Fruit fly (Drosophila melanogaster) whole organism, embryonic: ENCODE data around the gene CG40198.
"Not testable (repeated sequence)": the region's sequence is repeated elsewhere in the genome, so short reads cannot be mapped to it uniquely, and the experiment has no call there.

Experiments used
- ATbp ChIP-seq: fragments of 200-800 bp; sonication (Bioruptor generic); optimal IDR thresholded peaks from 2 replicates; lab custom pipeline; 2017; ENCODE audit warnings: missing biosample characterization, mild to moderate bottlenecking, missing genetic modification characterization, missing genetic modification reagents
- Adf1 ChIP-seq: fragments of 200-800 bp; sonication (Bioruptor generic); IDR thresholded peaks from 2 replicates; pipeline ENCODE4 v1.3.6; 2022; ENCODE audit warnings: missing biosample characterization, missing genetic modification characterization
- Asciz ChIP-seq: fragments of 200-800 bp; sonication (Bioruptor generic); optimal IDR thresholded peaks from 2 replicates; lab custom pipeline; 2017; ENCODE audit warnings: missing biosample characterization, mild to moderate bottlenecking, missing genetic modification characterization, missing genetic modification reagents
- BtbVII ChIP-seq: fragments of 200-800 bp; sonication (Bioruptor generic); optimal IDR thresholded peaks from 3 replicates; lab custom pipeline; 2017; ENCODE audit warnings: missing biosample characterization, mild to moderate bottlenecking, missing genetic modification characterization
- CG10267 ChIP-seq: fragments of 200-800 bp; sonication (Bioruptor generic); optimal IDR thresholded peaks from 2 replicates; lab custom pipeline; 2018; ENCODE audit warnings: missing biosample characterization, mild to moderate bottlenecking, missing genetic modification characterization, moderate library complexity
- CG10654 ChIP-seq: fragments of 200-800 bp; sonication (Bioruptor generic); optimal IDR thresholded peaks from 2 replicates; lab custom pipeline; 2016; ENCODE audit warnings: missing biosample characterization, missing genetic modification characterization
- CG14667 ChIP-seq: fragments of 200-800 bp; sonication (Bioruptor generic); IDR thresholded peaks from 2 replicates; pipeline ENCODE4 v1.3.6; 2022; ENCODE audit warnings: missing biosample characterization, missing genetic modification characterization
- CG18262 ChIP-seq: fragments of 200-800 bp; optimal IDR thresholded peaks from 3 replicates; lab custom pipeline; 2019; ENCODE audit warnings: missing biosample characterization, mild to moderate bottlenecking, missing genetic modification characterization, moderate library complexity
- CG2678 ChIP-seq: fragments of 200-800 bp; sonication (Bioruptor generic); optimal IDR thresholded peaks from 3 replicates; lab custom pipeline; 2019; ENCODE audit warnings: missing biosample characterization, mild to moderate bottlenecking, missing genetic modification characterization, moderate library complexity
- CG2712 ChIP-seq: fragments of 200-800 bp; optimal IDR thresholded peaks from 3 replicates; lab custom pipeline; 2019; ENCODE audit warnings: missing biosample characterization, mild to moderate bottlenecking, missing genetic modification characterization, moderate library complexity
- CG32532 ChIP-seq: fragments of 200-800 bp; sonication (Bioruptor generic); IDR thresholded peaks from 2 replicates; pipeline ENCODE4 v1.3.6; 2022; ENCODE audit warnings: missing biosample characterization, missing genetic modification characterization
- CG34224 ChIP-seq: fragments of 200-800 bp; sonication (Bioruptor generic); IDR thresholded peaks from 3 replicates; pipeline ENCODE4 v1.3.6; 2022; ENCODE audit warnings: missing biosample characterization, missing genetic modification characterization; ENCODE audit not compliant: partially characterized antibody
- CG4282 ChIP-seq: fragments of 200-800 bp; sonication (Bioruptor generic); optimal IDR thresholded peaks from 2 replicates; lab custom pipeline; 2016; ENCODE audit warnings: missing biosample characterization, missing genetic modification characterization
- CG6254 ChIP-seq: fragments of 200-800 bp; sonication (Bioruptor generic); optimal IDR thresholded peaks from 3 replicates; lab custom pipeline; 2017; ENCODE audit warnings: mild to moderate bottlenecking, missing biosample characterization, missing genetic modification reagents, missing genetic modification characterization
- CG7745 ChIP-seq: fragments of 200-800 bp; sonication (Bioruptor generic); optimal IDR thresholded peaks from 2 replicates; lab custom pipeline; 2018; ENCODE audit warnings: missing biosample characterization, mild to moderate bottlenecking, missing genetic modification characterization, moderate library complexity
- CG9215 ChIP-seq: fragments of 200-800 bp; sonication (Bioruptor generic); IDR thresholded peaks from 2 replicates; pipeline ENCODE4 v1.3.6; 2022; ENCODE audit warnings: missing biosample characterization, missing genetic modification characterization
- D19A ChIP-seq: fragments of 200-800 bp; optimal IDR thresholded peaks from 3 replicates; lab custom pipeline; 2019; ENCODE audit warnings: missing biosample characterization, mild to moderate bottlenecking, missing genetic modification characterization, moderate library complexity
- Drgx ChIP-seq: fragments of 200-800 bp; sonication (Bioruptor generic); IDR thresholded peaks from 2 replicates; pipeline ENCODE4 v1.3.6; 2022; ENCODE audit warnings: missing biosample characterization, missing genetic modification characterization
- Mrtf ChIP-seq: fragments of 200-800 bp; sonication (Bioruptor generic); IDR thresholded peaks from 3 replicates; pipeline ENCODE4 v1.3.6; 2022; ENCODE audit warnings: missing biosample characterization, missing genetic modification characterization
- NFAT ChIP-seq: fragments of 200-800 bp; sonication (Bioruptor generic); IDR thresholded peaks from 2 replicates; pipeline ENCODE4 v1.3.6; 2022; ENCODE audit warnings: missing biosample characterization, missing genetic modification characterization
- Nf-YC ChIP-seq: fragments of 200-800 bp; optimal IDR thresholded peaks from 3 replicates; lab custom pipeline; 2019; ENCODE audit warnings: missing biosample characterization, mild to moderate bottlenecking, missing genetic modification characterization, moderate library complexity
- NfI ChIP-seq: fragments of 200-800 bp; sonication (Bioruptor generic); optimal IDR thresholded peaks from 3 replicates; lab custom pipeline; 2018; ENCODE audit warnings: missing biosample characterization, mild to moderate bottlenecking, missing genetic modification characterization, moderate library complexity
- Pdp1 ChIP-seq, 2 experiments: fragments of 200-800 bp; sonication (Bioruptor generic); optimal IDR thresholded peaks; 3 replicates each; lab custom pipeline; 2016; ENCODE audit warnings: missing biosample characterization in 2 of 2, missing genetic modification characterization in 2 of 2, mild to moderate bottlenecking in 1 of 2, moderate library complexity in 1 of 2
- Poxn ChIP-seq: fragments of 200-800 bp; sonication (Bioruptor generic); IDR thresholded peaks from 2 replicates; pipeline ENCODE4 v1.3.6; 2022; ENCODE audit warnings: missing biosample characterization, missing genetic modification characterization
- Rx ChIP-seq: fragments of 200-800 bp; sonication (Bioruptor generic); IDR thresholded peaks from 2 replicates; pipeline ENCODE4 v1.3.6; 2022; ENCODE audit warnings: missing biosample characterization, missing genetic modification characterization
- Side ChIP-seq: fragments of 200-800 bp; sonication (Bioruptor generic); optimal IDR thresholded peaks from 2 replicates; lab custom pipeline; 2016; ENCODE audit warnings: missing biosample characterization, missing genetic modification characterization
- TFAM ChIP-seq: fragments of 200-800 bp; sonication (Bioruptor generic); optimal IDR thresholded peaks from 2 replicates; lab custom pipeline; 2017; ENCODE audit warnings: missing biosample characterization, missing genetic modification characterization, inconsistent platforms
- ab ChIP-seq: fragments of 200-800 bp; sonication (Bioruptor generic); optimal IDR thresholded peaks from 2 replicates; lab custom pipeline; 2016; ENCODE audit warnings: missing biosample characterization, missing genetic modification characterization
- bigmax ChIP-seq: fragments of 200-800 bp; sonication (Bioruptor generic); optimal IDR thresholded peaks from 2 replicates; lab custom pipeline; 2018; ENCODE audit warnings: missing biosample characterization, mild to moderate bottlenecking, missing genetic modification characterization
- bsh ChIP-seq, 2 experiments: fragments of 200-800 bp; sonication (Bioruptor generic); optimal IDR thresholded peaks; 2 replicates each; lab custom pipeline; 2017 to 2018; ENCODE audit warnings: mild to moderate bottlenecking in 2 of 2, missing biosample characterization in 2 of 2, missing genetic modification characterization in 2 of 2, moderate library complexity in 1 of 2
- caup ChIP-seq: fragments of 200-800 bp; sonication (Bioruptor generic); optimal IDR thresholded peaks from 3 replicates; lab custom pipeline; 2017; ENCODE audit warnings: missing biosample characterization, mild to moderate bottlenecking, missing genetic modification characterization, moderate library complexity; ENCODE audit not compliant: severe bottlenecking
- cg ChIP-seq: fragments of 200-800 bp; sonication (Bioruptor generic); optimal IDR thresholded peaks from 3 replicates; lab custom pipeline; 2019; ENCODE audit warnings: missing biosample characterization, mild to moderate bottlenecking, missing genetic modification characterization, moderate library complexity
- dm ChIP-seq: fragments of 200-800 bp; sonication (Bioruptor generic); optimal IDR thresholded peaks from 3 replicates; lab custom pipeline; 2016; ENCODE audit warnings: missing biosample characterization, missing genetic modification characterization
- exex ChIP-seq: fragments of 200-800 bp; sonication (Bioruptor generic); optimal IDR thresholded peaks from 4 replicates; lab custom pipeline; 2018; ENCODE audit warnings: missing biosample characterization, mild to moderate bottlenecking, missing genetic modification characterization, moderate library complexity
- eyg ChIP-seq: fragments of 200-800 bp; sonication (Bioruptor generic); optimal IDR thresholded peaks from 3 replicates; lab custom pipeline; 2016; ENCODE audit warnings: missing biosample characterization, missing genetic modification characterization
- fu2 ChIP-seq: fragments of 200-800 bp; sonication (Bioruptor generic); optimal IDR thresholded peaks from 2 replicates; lab custom pipeline; 2016; ENCODE audit warnings: missing biosample characterization, missing genetic modification characterization
- her ChIP-seq: fragments of 200-800 bp; sonication (Bioruptor generic); optimal IDR thresholded peaks from 2 replicates; lab custom pipeline; 2016; ENCODE audit warnings: missing biosample characterization, missing genetic modification characterization
- jing ChIP-seq: fragments of 200-800 bp; sonication (Bioruptor generic); optimal IDR thresholded peaks from 2 replicates; lab custom pipeline; 2018; ENCODE audit warnings: missing biosample characterization, mild to moderate bottlenecking, missing genetic modification characterization
- kah ChIP-seq: fragments of 200-800 bp; sonication (Bioruptor generic); optimal IDR thresholded peaks from 2 replicates; lab custom pipeline; 2018; ENCODE audit warnings: missing biosample characterization, mild to moderate bottlenecking, missing genetic modification characterization
- kay ChIP-seq: fragments of 200-800 bp; sonication (Bioruptor generic); optimal IDR thresholded peaks from 2 replicates; lab custom pipeline; 2016; ENCODE audit warnings: missing biosample characterization, missing genetic modification characterization
- mam ChIP-seq: fragments of 200-800 bp; sonication (Bioruptor generic); optimal IDR thresholded peaks from 3 replicates; lab custom pipeline; 2016; ENCODE audit warnings: missing biosample characterization, missing genetic modification characterization
- onecut ChIP-seq: fragments of 200-800 bp; sonication (Bioruptor generic); IDR thresholded peaks from 2 replicates; pipeline ENCODE4 v1.3.6; 2022; ENCODE audit warnings: missing biosample characterization, missing genetic modification characterization
- org-1 ChIP-seq: fragments of 200-800 bp; sonication (Bioruptor generic); optimal IDR thresholded peaks from 2 replicates; lab custom pipeline; 2017; ENCODE audit warnings: missing biosample characterization, missing genetic modification characterization
- sima ChIP-seq: fragments of 200-800 bp; sonication (Bioruptor generic); optimal IDR thresholded peaks from 2 replicates; lab custom pipeline; 2016; ENCODE audit warnings: missing biosample characterization, missing genetic modification characterization
- tio ChIP-seq: fragments of 200-800 bp; sonication (Bioruptor generic); optimal IDR thresholded peaks from 2 replicates; lab custom pipeline; 2017; ENCODE audit warnings: missing biosample characterization, missing genetic modification characterization, inconsistent platforms
- unc-4 ChIP-seq: fragments of 200-800 bp; sonication (Bioruptor generic); IDR thresholded peaks from 2 replicates; pipeline ENCODE4 v1.3.6; 2022; ENCODE audit warnings: missing biosample characterization, missing genetic modification characterization; ENCODE audit not compliant: partially characterized antibody
- wek ChIP-seq: fragments of 200-800 bp; sonication (Bioruptor generic); optimal IDR thresholded peaks from 3 replicates; lab custom pipeline; 2018; ENCODE audit warnings: missing biosample characterization, mild to moderate bottlenecking, missing genetic modification characterization, moderate library complexity
- z ChIP-seq: fragments of 200-800 bp; sonication (Bioruptor generic); IDR thresholded peaks from 3 replicates; pipeline ENCODE4 v1.3.6; 2022; ENCODE audit warnings: missing biosample characterization, missing genetic modification characterization
- zfh2 ChIP-seq: fragments of 200-800 bp; sonication (Bioruptor generic); optimal IDR thresholded peaks from 2 replicates; lab custom pipeline; 2016; ENCODE audit warnings: missing biosample characterization, missing genetic modification characterization

The CG40198 gene

DNA sequence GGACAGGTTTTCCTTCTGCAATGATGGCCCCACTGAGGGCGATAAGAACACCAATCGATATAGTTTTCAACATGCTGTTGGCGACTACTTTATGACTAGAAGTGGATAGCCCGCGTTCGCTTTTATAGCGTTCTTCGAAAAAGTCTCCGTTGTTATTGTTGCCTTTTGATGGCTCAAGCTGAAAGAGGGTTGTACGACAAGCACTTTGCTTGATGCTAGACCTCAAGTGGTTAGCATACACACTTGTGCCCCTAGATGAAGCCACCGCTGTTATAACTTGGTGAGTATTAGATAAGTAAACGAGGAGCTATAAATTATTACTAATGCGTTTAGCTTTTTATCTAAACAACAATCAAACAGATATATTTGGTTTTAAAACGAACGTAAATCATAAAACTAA is at the start of gene CG40198:
Gene CG40198 (minus strand): TSS at position 101 of the 400 bp plus-strand sequence.
- no peak for TF ChIP-seq CG4282 (GFP tag; lab: Kevin White, UChicago)
- TF ChIP-seq CG10654 (GFP tag; lab: Kevin White, UChicago): no peak
- no peak for TF ChIP-seq Pdp1 (GFP tag; optimal IDR thresholded peaks at IDR 0.05; lab: Kevin White, UChicago)
- TF ChIP-seq Adf1: no peak
- no peak for TF ChIP-seq CG7745 (tag; lab: Kevin White, UChicago)
- TF ChIP-seq Asciz (GFP tag; lab: Kevin White, UChicago): no peak
- TF ChIP-seq kah (GFP tag; lab: Kevin White, UChicago): no peak
- no peak for TF ChIP-seq exex (tag; lab: Kevin White, UChicago)
- TF ChIP-seq zfh2: no peak
- no peak for TF ChIP-seq Drgx
- no peak for TF ChIP-seq CG18262 (tag; lab: Kevin White, UChicago)
- no peak for TF ChIP-seq z (GFP tag; lab: Robert Waterston, UW)
- TF ChIP-seq org-1: no peak
- TF ChIP-seq CG2712: no peak
- no peak for TF ChIP-seq CG10267 (tag; lab: Kevin White, UChicago)

DNA sequence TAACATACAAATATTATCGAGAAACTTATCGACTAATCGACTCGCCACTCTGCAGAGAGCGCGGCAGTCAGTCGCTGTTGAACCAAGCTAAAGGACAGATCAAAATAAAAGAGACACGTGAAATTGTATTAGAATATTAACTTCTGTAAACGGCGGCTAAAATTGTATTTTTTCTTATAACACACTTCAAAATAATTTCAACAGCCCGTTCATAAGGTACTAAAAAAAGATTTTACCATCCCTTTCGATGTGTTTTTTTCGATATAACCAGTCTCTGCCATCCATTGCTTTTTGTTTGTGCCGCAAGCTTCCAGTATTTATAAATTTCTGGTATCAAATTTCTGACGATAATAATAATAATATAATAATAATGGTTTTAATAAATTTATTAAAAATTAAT is 49.4 kb upstream of the CG40198 start, which contains the start of gene aux:
Gene aux (plus strand): TSS at position 301 of the 400 bp plus-strand sequence.
- not testable (repeated sequence) for TF ChIP-seq tio; wek (GFP tag; lab: Kevin White, UChicago); Rx (GFP tag; lab: Robert Waterston, UW)

DNA sequence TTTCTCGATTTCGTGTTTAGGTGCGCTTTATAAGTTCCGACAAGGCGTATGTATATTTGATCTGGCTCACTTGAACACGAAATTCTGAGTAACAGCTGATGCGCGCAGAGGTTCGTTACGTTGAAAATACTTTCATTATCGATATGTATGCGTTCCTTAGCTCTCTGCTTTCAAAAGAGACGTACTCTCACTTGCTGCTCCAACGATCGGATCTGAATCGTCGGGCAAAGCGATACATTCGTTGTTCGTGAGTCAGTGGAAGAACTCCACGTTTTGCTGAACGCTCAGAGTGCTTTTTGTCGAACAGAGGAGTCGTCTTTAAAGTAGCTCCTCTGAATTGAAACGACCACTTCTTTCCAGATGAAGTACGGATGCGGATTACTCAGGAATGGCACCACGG is 35.0 kb upstream of the CG40198 start, which contains the start of gene beta-Man:
Gene beta-Man (plus strand): TSS at position 152 of the 400 bp plus-strand sequence.
- TF ChIP-seq eyg (GFP tag; lab: Kevin White, UChicago) (no peak), CG9215 (no peak), cg (GFP tag; lab: Kevin White, UChicago) (no peak), caup (GFP tag; lab: Kevin White, UChicago) (no peak), CG6254 (GFP tag; lab: Kevin White, UChicago) (no peak), bigmax (no peak), jing (GFP tag; lab: Kevin White, UChicago) (no peak), BtbVII (no peak), sima (GFP tag; lab: Kevin White, UChicago) (no peak), CG34224 (peak; percentile 27; the same call in 1 of the 3 replicates), kay (peak; percentile 46), unc-4 (GFP tag; lab: Robert Waterston, UW) (peak; percentile 35; the same call in 1 of the 2 replicates), her (GFP tag; lab: Kevin White, UChicago) (peak; percentile 98), mam (no peak), dm (peak; percentile 32), fu2 (GFP tag; lab: Kevin White, UChicago) (no peak), onecut (no peak), Side (GFP tag; lab: Kevin White, UChicago) (peak; percentile 25), ab (GFP tag; lab: Kevin White, UChicago) (no peak), bsh (GFP tag; optimal IDR thresholded peaks at IDR 0.05; lab: Kevin White, UChicago) (no peak), Nf-YC (tag; lab: Kevin White, UChicago) (no peak), Mrtf (GFP tag; lab: Robert Waterston, UW) (no peak), D19A (tag; lab: Kevin White, UChicago) (peak; percentile 7), TFAM (GFP tag; lab: Kevin White, UChicago) (no peak), CG2678 (no peak), NFAT (GFP tag; lab: Robert Waterston, UW) (no peak), CG32532 (GFP tag; lab: Robert Waterston, UW) (no peak), Poxn (GFP tag; lab: Robert Waterston, UW) (no peak), CG14667 (no peak), ATbp (no peak), NfI (no peak)
